Worm (Caenorhabditis elegans) whole organism, L2 larva: ENCODE measurements around the gene scl-11.

ENCODE experiments used
- C34F6.9 ChIP-seq: fragments of 150-350 bp; optimal IDR thresholded peaks from 2 replicates; lab custom pipeline; 2014; ENCODE audit warnings: missing biosample characterization, missing genetic modification characterization
- R02D3.7 ChIP-seq: fragments of 150-350 bp; optimal IDR thresholded peaks from 2 replicates; lab custom pipeline; 2014; ENCODE audit warnings: missing biosample characterization, missing genetic modification characterization
- ZK546.5 ChIP-seq: sonication (generic microtip); optimal IDR thresholded peaks from 2 replicates; lab custom pipeline; 2017; ENCODE audit warnings: missing biosample characterization, missing genetic modification characterization
- alr-1 ChIP-seq: fragments of 150-350 bp; optimal IDR thresholded peaks from 2 replicates; lab custom pipeline; 2014; ENCODE audit warnings: missing biosample characterization, missing genetic modification characterization
- aly-2 ChIP-seq: fragments of 150-350 bp; optimal IDR thresholded peaks from 2 replicates; lab custom pipeline; 2014; ENCODE audit warnings: missing biosample characterization, missing genetic modification characterization
- blmp-1 ChIP-seq: sonication (generic microtip); optimal IDR thresholded peaks from 2 replicates; lab custom pipeline; 2017; ENCODE audit warnings: missing genetic modification characterization, mild to moderate bottlenecking, missing compliant biosample characterization, antibody characterized with exemption, moderate library complexity; ENCODE audit not compliant: insufficient read depth
- ceh-16 ChIP-seq: fragments of 150-350 bp; optimal IDR thresholded peaks from 2 replicates; lab custom pipeline; 2014; ENCODE audit warnings: missing biosample characterization, missing genetic modification characterization
- ceh-82 ChIP-seq: fragments of 150-350 bp; optimal IDR thresholded peaks from 2 replicates; lab custom pipeline; 2014; ENCODE audit warnings: missing biosample characterization, missing genetic modification characterization
- crh-2 ChIP-seq: sonication (generic microtip); optimal IDR thresholded peaks from 2 replicates; lab custom pipeline; 2017; ENCODE audit warnings: missing biosample characterization, missing genetic modification characterization
- dmd-4 ChIP-seq: sonication (generic microtip); optimal IDR thresholded peaks from 2 replicates; lab custom pipeline; 2017; ENCODE audit warnings: missing biosample characterization, missing genetic modification characterization
- egl-27 ChIP-seq: sonication (generic microtip); optimal IDR thresholded peaks from 3 replicates; lab custom pipeline; 2017; ENCODE audit warnings: missing biosample characterization, missing genetic modification reagents, missing genetic modification characterization
- elt-1 ChIP-seq: fragments of 150-350 bp; optimal IDR thresholded peaks from 2 replicates; lab custom pipeline; 2014; ENCODE audit warnings: missing biosample characterization, missing genetic modification characterization
- elt-3 ChIP-seq: sonication (generic microtip); optimal IDR thresholded peaks from 2 replicates; lab custom pipeline; 2017; ENCODE audit warnings: missing biosample characterization, missing genetic modification characterization
- fos-1 ChIP-seq: fragments of 150-350 bp; optimal IDR thresholded peaks from 2 replicates; lab custom pipeline; 2014; ENCODE audit warnings: missing biosample characterization, missing genetic modification characterization
- lin-11 ChIP-seq: fragments of 150-350 bp; sonication (generic microtip); optimal IDR thresholded peaks from 2 replicates; lab custom pipeline; 2014; ENCODE audit warnings: missing biosample characterization, missing genetic modification characterization, inconsistent platforms, mixed read lengths
- lin-13 ChIP-seq: fragments of 150-350 bp; optimal IDR thresholded peaks from 2 replicates; lab custom pipeline; 2014; ENCODE audit warnings: missing biosample characterization, missing genetic modification reagents, missing genetic modification characterization
- lsy-2 ChIP-seq, 2 experiments: fragments of 150-350 bp in 1 of 2; sonication (generic microtip) in 1 of 2; optimal IDR thresholded peaks; 2 replicates each; lab custom pipeline; 2014 to 2017; ENCODE audit warnings: missing biosample characterization in 2 of 2, missing genetic modification characterization in 2 of 2
- mab-5 ChIP-seq: fragments of 150-350 bp; optimal IDR thresholded peaks from 2 replicates; lab custom pipeline; 2014; ENCODE audit warnings: missing biosample characterization, missing genetic modification characterization
- mdl-1 ChIP-seq, 2 experiments: fragments of 150-350 bp in 1 of 2; sonication (generic microtip) in 1 of 2; optimal IDR thresholded peaks; 2 replicates each; lab custom pipeline; 2017; ENCODE audit warnings: missing biosample characterization in 2 of 2, missing genetic modification characterization in 2 of 2
- nhr-10 ChIP-seq: sonication (generic microtip); optimal IDR thresholded peaks from 2 replicates; lab custom pipeline; 2017; ENCODE audit warnings: missing biosample characterization, missing genetic modification characterization
- nhr-11 ChIP-seq: fragments of 150-350 bp; optimal IDR thresholded peaks from 2 replicates; lab custom pipeline; 2014; ENCODE audit warnings: missing biosample characterization, missing genetic modification characterization
- nhr-12 ChIP-seq: fragments of 150-350 bp; optimal IDR thresholded peaks from 2 replicates; lab custom pipeline; 2014; ENCODE audit warnings: missing biosample characterization, missing genetic modification characterization
- nhr-21 ChIP-seq: fragments of 150-350 bp; optimal IDR thresholded peaks from 2 replicates; lab custom pipeline; 2014; ENCODE audit warnings: missing biosample characterization, missing genetic modification characterization
- nhr-237 ChIP-seq: fragments of 150-350 bp; optimal IDR thresholded peaks from 2 replicates; lab custom pipeline; 2014; ENCODE audit warnings: missing biosample characterization, missing genetic modification characterization
- nhr-25 ChIP-seq: fragments of 150-350 bp; sonication (generic microtip); optimal IDR thresholded peaks from 3 replicates; lab custom pipeline; 2014; ENCODE audit warnings: missing biosample characterization, missing genetic modification characterization
- nhr-77 ChIP-seq: fragments of 150-350 bp; optimal IDR thresholded peaks from 2 replicates; lab custom pipeline; 2014; ENCODE audit warnings: missing biosample characterization, missing genetic modification characterization
- peb-1 ChIP-seq: fragments of 150-350 bp; optimal IDR thresholded peaks from 2 replicates; lab custom pipeline; 2014; ENCODE audit warnings: missing biosample characterization, missing genetic modification characterization
- sem-4 ChIP-seq: fragments of 150-350 bp; optimal IDR thresholded peaks from 2 replicates; lab custom pipeline; 2014; ENCODE audit warnings: missing biosample characterization, missing genetic modification reagents, missing genetic modification characterization
- sma-3 ChIP-seq: sonication (generic microtip); optimal IDR thresholded peaks from 2 replicates; lab custom pipeline; 2016; ENCODE audit warnings: missing genetic modification reagents, missing genetic modification characterization, missing compliant biosample characterization
- sma-9 ChIP-seq, 2 experiments: fragments of 150-350 bp in 1 of 2; sonication (generic microtip) in 1 of 2; optimal IDR thresholded peaks; 2 replicates each; lab custom pipeline; 2014 to 2016; ENCODE audit warnings: missing genetic modification characterization in 2 of 2, mild to moderate bottlenecking in 1 of 2, missing biosample characterization in 1 of 2, missing compliant biosample characterization in 1 of 2, missing genetic modification reagents in 1 of 2, moderate library complexity in 1 of 2
- unc-62 ChIP-seq: fragments of 150-350 bp; optimal IDR thresholded peaks from 2 replicates; lab custom pipeline; 2014; ENCODE audit warnings: missing biosample characterization, missing genetic modification reagents, missing genetic modification characterization
- ztf-1 ChIP-seq: fragments of 200-800 bp; sonication (Bioruptor generic); conservative IDR thresholded peaks from 2 replicates; pipeline ENCODE4 v1.3.6; 2022; ENCODE audit warnings: missing genetic modification characterization, missing compliant biosample characterization
- ztf-11 ChIP-seq: sonication (generic microtip); optimal IDR thresholded peaks from 2 replicates; lab custom pipeline; 2017; ENCODE audit warnings: missing biosample characterization, missing genetic modification characterization
- ztf-4 ChIP-seq: fragments of 150-350 bp; optimal IDR thresholded peaks from 2 replicates; lab custom pipeline; 2014; ENCODE audit warnings: missing biosample characterization, missing genetic modification characterization

scl-11 gene

DNA sequence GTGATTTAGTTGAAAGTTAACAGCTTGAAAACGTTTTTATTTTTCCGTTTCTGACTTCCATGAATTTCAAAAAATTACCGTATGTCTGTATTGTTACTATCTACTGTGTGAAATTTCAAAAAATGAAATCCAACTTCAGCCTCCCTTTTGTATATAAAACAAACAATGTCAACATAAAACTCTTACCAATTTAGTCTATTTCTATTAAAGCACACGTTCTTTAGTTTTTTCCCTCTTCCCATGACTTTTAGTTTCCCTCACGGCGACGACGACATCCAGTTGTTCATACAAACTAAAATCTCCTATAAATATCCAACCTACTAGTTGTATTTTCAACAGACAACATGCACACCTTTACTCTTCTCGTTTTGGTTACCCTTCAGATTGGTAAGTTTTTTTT is 8.1 kb downstream of the scl-11 start, which contains the start of gene scl-3:
Gene scl-3 (plus strand): TSS at position 301 of the 400 bp plus-strand sequence.
- TF ChIP-seq lin-11 (tag; lab: Kevin White, UChicago), result no peak
- no peak for TF ChIP-seq peb-1 (tag; lab: Kevin White, UChicago)

DNA sequence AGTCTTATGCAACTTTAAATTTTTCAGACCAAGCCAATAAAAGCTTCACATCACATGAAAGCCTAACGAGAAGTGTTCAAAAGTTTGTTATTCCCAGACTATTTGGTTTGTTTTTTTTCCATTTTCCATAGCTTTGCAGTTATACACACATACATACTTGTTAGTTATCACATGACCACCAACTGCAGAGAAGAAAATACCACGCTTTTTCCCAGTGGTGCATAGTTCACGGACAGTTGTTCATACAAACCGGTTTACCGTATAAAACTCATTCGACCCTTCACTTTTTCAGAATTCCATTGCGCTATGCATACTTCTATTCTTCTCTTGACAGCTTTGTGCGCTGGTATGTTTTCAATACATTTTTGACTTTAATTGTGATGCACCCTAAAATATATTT is 12.5 kb downstream of the scl-11 start, which contains the start of gene scl-5:
Gene scl-5 (plus strand): TSS at position 301 of the 400 bp plus-strand sequence.
- no peak for TF ChIP-seq sma-9 (GFP tag; optimal IDR thresholded peaks at IDR 0.05; lab: Kevin White, UChicago)
- no peak for TF ChIP-seq sma-9 (tag; optimal IDR thresholded peaks at IDR 0.05; lab: Kevin White, UChicago)
- TF ChIP-seq nhr-21, result no peak
- TF ChIP-seq nhr-10, result no peak
- no peak for TF ChIP-seq lsy-2 (tag; optimal IDR thresholded peaks at IDR 0.05; lab: Kevin White, UChicago)
- no peak for TF ChIP-seq ztf-1 (GFP tag; lab: Robert Waterston, UW)
- no peak for TF ChIP-seq nhr-11 (tag; lab: Kevin White, UChicago)
- TF ChIP-seq mdl-1 (tag; optimal IDR thresholded peaks at IDR 0.05; lab: Kevin White, UChicago), result no peak
- TF ChIP-seq ceh-82 (tag; lab: Kevin White, UChicago), result no peak
- TF ChIP-seq C34F6.9 (tag; lab: Kevin White, UChicago), result no peak
- no peak for TF ChIP-seq sem-4 (tag; lab: Kevin White, UChicago)
- no peak for TF ChIP-seq crh-2 (tag; lab: Kevin White, UChicago)
- TF ChIP-seq ztf-4, result no peak
- TF ChIP-seq lin-13 (GFP tag; lab: Kevin White, UChicago), result no peak
- TF ChIP-seq alr-1, result no peak
- no peak for TF ChIP-seq unc-62 (GFP tag; lab: Kevin White, UChicago)
- TF ChIP-seq R02D3.7, result no peak
- TF ChIP-seq lin-11 (tag; lab: Kevin White, UChicago), result no peak
- TF ChIP-seq peb-1 (tag; lab: Kevin White, UChicago), result no peak
- no peak for TF ChIP-seq sma-3 (GFP tag; lab: Kevin White, UChicago)

DNA sequence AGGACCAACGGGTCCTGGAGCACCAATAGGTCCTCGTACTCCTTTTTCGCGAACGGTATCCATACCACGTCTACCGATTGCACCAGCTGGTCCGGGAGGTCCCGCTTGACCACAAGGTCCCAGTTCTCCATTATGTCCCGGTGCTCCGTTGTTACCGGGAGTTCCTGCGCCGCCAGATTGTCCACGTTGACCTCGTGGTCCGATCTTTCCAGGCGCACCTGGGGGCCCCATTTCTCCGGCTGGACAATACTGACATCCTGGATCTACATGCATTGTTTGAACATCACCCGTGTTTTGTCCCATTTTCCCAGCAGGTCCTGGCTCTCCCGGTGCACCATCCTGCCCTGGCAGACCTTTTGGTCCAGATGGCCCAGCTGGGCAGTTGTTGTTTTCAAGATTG is 14.9 kb downstream of the scl-11 start:
- TF ChIP-seq mab-5 (no peak), R02D3.7 (no peak), lin-13 (GFP tag; lab: Kevin White, UChicago) (no peak)

DNA sequence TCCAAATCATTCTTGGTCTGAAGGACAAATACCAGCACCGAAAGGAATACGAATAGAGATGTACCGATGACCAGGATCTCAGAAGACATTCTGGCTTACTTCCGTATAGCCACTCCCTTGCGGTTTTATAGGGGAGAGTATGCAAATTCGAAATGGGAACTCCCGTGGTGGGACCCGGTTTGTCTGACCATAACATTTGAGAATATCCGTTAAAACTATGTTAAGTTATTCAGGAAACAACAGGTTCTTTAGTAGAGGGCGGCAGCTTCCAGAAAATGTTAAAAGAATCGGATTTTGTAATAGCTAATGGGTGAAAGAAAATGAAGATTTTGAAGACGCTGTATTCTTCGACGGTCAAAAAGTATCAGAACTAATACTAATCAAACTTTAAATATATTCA is 16.0 kb downstream of the scl-11 start, which contains the start of gene col-131:
Gene col-131 (minus strand): TSS at position 101 of the 400 bp plus-strand sequence.
- TF ChIP-seq alr-1 (no peak), elt-3 (tag; lab: Kevin White, UChicago) (no peak), ztf-4 (no peak), nhr-25 (tag; lab: Kevin White, UChicago) (no peak), elt-1 (no peak), ZK546.5 (tag; lab: Kevin White, UChicago) (no peak), ztf-1 (GFP tag; lab: Robert Waterston, UW) (no peak), C34F6.9 (tag; lab: Kevin White, UChicago) (no peak), nhr-12 (tag; lab: Kevin White, UChicago) (no peak), fos-1 (tag; lab: Kevin White, UChicago) (no peak), crh-2 (tag; lab: Kevin White, UChicago) (no peak), egl-27 (tag; lab: Kevin White, UChicago) (no peak), blmp-1 (no peak)
- TF ChIP-seq, all 48 proteins: peak for 0

DNA sequence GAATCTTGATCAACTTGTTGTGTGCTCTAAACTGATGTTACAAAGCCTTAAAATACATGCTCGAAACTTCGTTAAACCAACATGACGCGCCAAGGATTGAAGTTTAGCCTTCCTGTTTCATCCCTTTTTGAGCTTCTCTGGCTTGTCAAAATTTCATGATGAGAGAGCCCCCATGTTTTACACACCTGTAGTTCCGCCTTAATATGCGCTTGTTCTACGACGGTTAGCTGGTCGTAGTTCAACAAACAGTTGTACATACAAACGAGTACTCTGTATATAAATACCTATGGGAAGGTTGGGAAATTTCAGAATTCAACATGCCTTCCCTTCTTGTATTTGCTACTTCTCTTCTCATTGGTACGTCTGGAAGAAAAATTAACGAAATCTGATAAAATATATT is 17.3 kb downstream of the scl-11 start, which contains the start of gene scl-6:
Gene scl-6 (plus strand): TSS at position 301 of the 400 bp plus-strand sequence.
- no peak for TF ChIP-seq mab-5
- TF ChIP-seq blmp-1, result no peak
- no peak for TF ChIP-seq nhr-237 (tag; lab: Kevin White, UChicago)
- TF ChIP-seq nhr-21, result no peak
- no peak for TF ChIP-seq ZK546.5 (tag; lab: Kevin White, UChicago)
- no peak for TF ChIP-seq lin-11 (tag; lab: Kevin White, UChicago)
- no peak for TF ChIP-seq ztf-11 (tag; lab: Kevin White, UChicago)
- no peak for TF ChIP-seq egl-27 (tag; lab: Kevin White, UChicago)
- TF ChIP-seq nhr-77 (tag; lab: Kevin White, UChicago), result no peak
- TF ChIP-seq dmd-4 (tag; lab: Kevin White, UChicago), result no peak
- TF ChIP-seq nhr-11 (tag; lab: Kevin White, UChicago), result no peak
- TF ChIP-seq ztf-4, result no peak
- no peak for TF ChIP-seq alr-1
- TF ChIP-seq aly-2, result no peak
- TF ChIP-seq elt-1, result no peak
- TF ChIP-seq ceh-16 (tag; lab: Kevin White, UChicago), result no peak
- TF ChIP-seq sma-3 (GFP tag; lab: Kevin White, UChicago), result no peak
- TF ChIP-seq ceh-82 (tag; lab: Kevin White, UChicago), result no peak
- no peak for TF ChIP-seq lsy-2 (tag; optimal IDR thresholded peaks at IDR 0.05; lab: Kevin White, UChicago)
